Fruit fly (Drosophila melanogaster) S2 (cell line): ENCODE results near the gene Polr2B.

ENCODE experiments used
- CG8478 ChIP-seq: fragments of >200 bp; optimal IDR thresholded peaks from 2 replicates; lab custom pipeline; 2018
- CTCF ChIP-seq, 2 experiments: fragments of >200 bp; optimal IDR thresholded peaks; 2 replicates each; lab custom pipeline; 2018

dm6 chr3R:14160178-14160577, 34.6 kb downstream of the Polr2B start, which contains the start of gene CG31327:
- TF ChIP-seq CG8478 (lab: Kevin White, UChicago) (no peak), CTCF (optimal IDR thresholded peaks at IDR 0.05; lab: Kevin White, UChicago) (no peak)
